Worm (Caenorhabditis elegans) whole organism, L3 larva: ENCODE measurements around the gene T08G5.1.
"Not testable (repeated sequence)": the region's sequence is repeated elsewhere in the genome, so short reads cannot be mapped to it uniquely, and the experiment has no call there.

Source experiments
- R02D3.7 ChIP-seq: fragments of 150-350 bp; optimal IDR thresholded peaks from 2 replicates; lab custom pipeline; 2014; ENCODE audit warnings: missing biosample characterization, missing genetic modification characterization
- ama-1 ChIP-seq: fragments of 150-350 bp; optimal IDR thresholded peaks from 2 replicates; lab custom pipeline; 2018
- ceh-16 ChIP-seq: sonication (generic microtip); optimal IDR thresholded peaks from 2 replicates; lab custom pipeline; 2017; ENCODE audit warnings: missing biosample characterization, missing genetic modification characterization
- ceh-28 ChIP-seq: fragments of 150-350 bp; optimal IDR thresholded peaks from 2 replicates; lab custom pipeline; 2014; ENCODE audit warnings: missing biosample characterization, missing genetic modification reagents, missing genetic modification characterization
- ceh-82 ChIP-seq: fragments of 150-350 bp; optimal IDR thresholded peaks from 2 replicates; lab custom pipeline; 2014; ENCODE audit warnings: missing biosample characterization, missing genetic modification characterization
- ceh-9 ChIP-seq: sonication (generic microtip); optimal IDR thresholded peaks from 2 replicates; lab custom pipeline; 2018; ENCODE audit warnings: missing biosample characterization, missing genetic modification characterization
- egl-27 ChIP-seq: sonication (generic microtip); optimal IDR thresholded peaks from 4 replicates; lab custom pipeline; 2017; ENCODE audit warnings: missing biosample characterization, missing genetic modification reagents, missing genetic modification characterization
- egl-5 ChIP-seq: fragments of 150-350 bp; optimal IDR thresholded peaks from 2 replicates; lab custom pipeline; 2017; ENCODE audit warnings: missing biosample characterization, missing genetic modification reagents, missing genetic modification characterization, inconsistent platforms
- elt-1 ChIP-seq: fragments of 150-350 bp; optimal IDR thresholded peaks from 2 replicates; lab custom pipeline; 2014; ENCODE audit warnings: missing biosample characterization, missing genetic modification characterization
- elt-2 ChIP-seq: sonication (generic microtip); optimal IDR thresholded peaks from 2 replicates; lab custom pipeline; 2016; ENCODE audit warnings: missing genetic modification reagents, mild to moderate bottlenecking, missing genetic modification characterization, missing compliant biosample characterization
- elt-3 ChIP-seq, 3 experiments: fragments of 150-350 bp in 1 of 3; sonication (generic microtip) in 2 of 3; optimal IDR thresholded peaks; 2 replicates in 2 of 3; 4 replicates in 1 of 3; lab custom pipeline; 2014 to 2017; ENCODE audit warnings: missing biosample characterization in 3 of 3, missing genetic modification characterization in 3 of 3
- eor-1 ChIP-seq, 2 experiments: fragments of 150-350 bp; optimal IDR thresholded peaks; 2 replicates each; lab custom pipeline; 2014 to 2018; ENCODE audit warnings: missing biosample characterization in 2 of 2, missing genetic modification characterization in 2 of 2
- fkh-10 ChIP-seq: sonication (generic microtip); optimal IDR thresholded peaks from 2 replicates; lab custom pipeline; 2017; ENCODE audit warnings: missing biosample characterization, missing genetic modification reagents, missing genetic modification characterization
- fkh-2 ChIP-seq: fragments of 150-350 bp; optimal IDR thresholded peaks from 2 replicates; lab custom pipeline; 2014; ENCODE audit warnings: missing biosample characterization, missing genetic modification reagents, missing genetic modification characterization
- fos-1 ChIP-seq: fragments of 150-350 bp; optimal IDR thresholded peaks from 2 replicates; lab custom pipeline; 2014; ENCODE audit warnings: missing biosample characterization, missing genetic modification characterization
- hmg-11 ChIP-seq: sonication (generic microtip); optimal IDR thresholded peaks from 2 replicates; lab custom pipeline; 2016; ENCODE audit warnings: missing genetic modification characterization, missing compliant biosample characterization
- jun-1 ChIP-seq: fragments of 150-350 bp; optimal IDR thresholded peaks from 2 replicates; lab custom pipeline; 2014; ENCODE audit warnings: missing biosample characterization, missing genetic modification reagents, missing genetic modification characterization
- lin-15B ChIP-seq: fragments of 150-350 bp; optimal IDR thresholded peaks from 2 replicates; lab custom pipeline; 2014; ENCODE audit warnings: missing biosample characterization, missing genetic modification characterization
- lin-39 ChIP-seq: fragments of 150-350 bp; optimal IDR thresholded peaks from 2 replicates; lab custom pipeline; 2018; ENCODE audit warnings: missing biosample characterization, missing genetic modification reagents, missing genetic modification characterization
- lsy-12 ChIP-seq: sonication (generic microtip); optimal IDR thresholded peaks from 2 replicates; lab custom pipeline; 2016; ENCODE audit warnings: mild to moderate bottlenecking, missing genetic modification characterization, missing compliant biosample characterization
- mdl-1 ChIP-seq: fragments of 150-350 bp; optimal IDR thresholded peaks from 2 replicates; lab custom pipeline; 2014; ENCODE audit warnings: missing biosample characterization, missing genetic modification characterization
- nfya-1 ChIP-seq: sonication (generic microtip); optimal IDR thresholded peaks from 2 replicates; lab custom pipeline; 2017; ENCODE audit warnings: missing genetic modification characterization, mild to moderate bottlenecking, missing compliant biosample characterization, antibody characterized with exemption, moderate library complexity; ENCODE audit not compliant: insufficient read depth
- nhr-23 ChIP-seq: fragments of 150-350 bp; optimal IDR thresholded peaks from 2 replicates; lab custom pipeline; 2014; ENCODE audit warnings: missing biosample characterization, missing genetic modification reagents, missing genetic modification characterization
- nhr-237 ChIP-seq: fragments of 150-350 bp; optimal IDR thresholded peaks from 2 replicates; lab custom pipeline; 2014; ENCODE audit warnings: missing biosample characterization, missing genetic modification characterization
- nhr-25 ChIP-seq: sonication (generic microtip); optimal IDR thresholded peaks from 2 replicates; lab custom pipeline; 2017; ENCODE audit warnings: missing biosample characterization, missing genetic modification characterization
- nhr-28 ChIP-seq: fragments of 150-350 bp; optimal IDR thresholded peaks from 2 replicates; lab custom pipeline; 2014; ENCODE audit warnings: missing biosample characterization, missing genetic modification characterization
- nhr-43 ChIP-seq: sonication (generic microtip); optimal IDR thresholded peaks from 2 replicates; lab custom pipeline; 2016; ENCODE audit warnings: mild to moderate bottlenecking, missing genetic modification characterization, missing compliant biosample characterization; ENCODE audit not compliant: poor library complexity, severe bottlenecking
- nhr-76 ChIP-seq: fragments of 150-350 bp; sonication (generic microtip); optimal IDR thresholded peaks from 5 replicates; lab custom pipeline; 2014; ENCODE audit warnings: missing biosample characterization, missing genetic modification characterization
- nhr-77 ChIP-seq: fragments of 150-350 bp; optimal IDR thresholded peaks from 2 replicates; lab custom pipeline; 2014; ENCODE audit warnings: missing biosample characterization, missing genetic modification characterization
- pha-4 ChIP-seq: fragments of 150-350 bp; optimal IDR thresholded peaks from 2 replicates; lab custom pipeline; 2014; ENCODE audit warnings: missing biosample characterization, missing genetic modification reagents, missing genetic modification characterization
- pqm-1 ChIP-seq: fragments of 150-350 bp; optimal IDR thresholded peaks from 2 replicates; lab custom pipeline; 2017; ENCODE audit warnings: missing biosample characterization, missing genetic modification characterization, inconsistent platforms
- sea-2 ChIP-seq: fragments of 150-350 bp; sonication (generic microtip); optimal IDR thresholded peaks from 4 replicates; lab custom pipeline; 2014; ENCODE audit warnings: missing biosample characterization, missing genetic modification reagents, missing genetic modification characterization
- skn-1 ChIP-seq: fragments of 150-350 bp; optimal IDR thresholded peaks from 2 replicates; lab custom pipeline; 2014; ENCODE audit warnings: missing biosample characterization, missing genetic modification characterization
- snpc-4 ChIP-seq: fragments of 150-350 bp; optimal IDR thresholded peaks from 2 replicates; lab custom pipeline; 2014; ENCODE audit warnings: missing biosample characterization, missing genetic modification characterization
- tbx-2 ChIP-seq: sonication (generic microtip); optimal IDR thresholded peaks from 2 replicates; lab custom pipeline; 2016; ENCODE audit warnings: mild to moderate bottlenecking, missing genetic modification characterization, missing compliant biosample characterization
- unc-39 ChIP-seq: sonication (generic microtip); optimal IDR thresholded peaks from 4 replicates; lab custom pipeline; 2017; ENCODE audit warnings: missing biosample characterization, missing genetic modification characterization
- unc-62 ChIP-seq: fragments of 150-350 bp; sonication (generic microtip); optimal IDR thresholded peaks from 4 replicates; lab custom pipeline; 2014; ENCODE audit warnings: missing biosample characterization, missing genetic modification reagents, missing genetic modification characterization
- ztf-4 ChIP-seq: fragments of 150-350 bp; optimal IDR thresholded peaks from 2 replicates; lab custom pipeline; 2014; ENCODE audit warnings: missing biosample characterization, missing genetic modification characterization

The T08G5.1 gene

DNA sequence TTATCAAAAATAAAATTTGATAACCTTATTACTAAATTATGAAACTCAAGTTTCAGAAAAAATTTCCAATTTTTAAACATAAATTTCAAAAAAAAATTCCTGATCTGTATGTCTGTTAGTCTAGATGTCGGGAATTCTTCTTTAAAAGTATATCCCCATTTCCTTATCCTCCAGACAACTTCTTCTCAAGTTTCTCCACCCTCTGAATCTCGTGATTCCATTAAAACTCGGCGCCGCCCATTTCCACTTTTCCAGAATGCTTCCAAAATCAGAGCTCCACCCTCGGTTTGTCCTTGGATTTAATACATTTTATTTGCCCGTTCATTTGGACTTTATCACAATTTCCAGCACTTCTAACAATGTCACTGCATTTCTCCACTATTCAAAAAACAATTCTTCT lies 15.1 kb downstream of the T08G5.1 start, which contains the start of gene ins-10:
Gene ins-10 (plus strand): TSS at position 301 of the 400 bp plus-strand sequence.
- TF ChIP-seq ama-1 (lab: Kevin White, UChicago) (no peak), egl-5 (tag; lab: Kevin White, UChicago) (no peak), elt-2 (tag; lab: Kevin White, UChicago) (no peak), elt-1 (tag; lab: Kevin White, UChicago) (no peak), fkh-2 (tag; lab: Kevin White, UChicago) (no peak), nhr-28 (tag; lab: Kevin White, UChicago) (no peak), ceh-9 (tag; lab: Kevin White, UChicago) (no peak), sea-2 (GFP tag; lab: Kevin White, UChicago) (no peak), nhr-76 (tag; lab: Kevin White, UChicago) (no peak), elt-3 (tag; optimal IDR thresholded peaks at IDR 0.05; lab: Kevin White, UChicago) (no peak), nhr-237 (tag; lab: Kevin White, UChicago) (no peak), ceh-16 (tag; lab: Kevin White, UChicago) (no peak), lsy-12 (tag; lab: Kevin White, UChicago) (no peak), fos-1 (tag; lab: Kevin White, UChicago) (no peak)

DNA sequence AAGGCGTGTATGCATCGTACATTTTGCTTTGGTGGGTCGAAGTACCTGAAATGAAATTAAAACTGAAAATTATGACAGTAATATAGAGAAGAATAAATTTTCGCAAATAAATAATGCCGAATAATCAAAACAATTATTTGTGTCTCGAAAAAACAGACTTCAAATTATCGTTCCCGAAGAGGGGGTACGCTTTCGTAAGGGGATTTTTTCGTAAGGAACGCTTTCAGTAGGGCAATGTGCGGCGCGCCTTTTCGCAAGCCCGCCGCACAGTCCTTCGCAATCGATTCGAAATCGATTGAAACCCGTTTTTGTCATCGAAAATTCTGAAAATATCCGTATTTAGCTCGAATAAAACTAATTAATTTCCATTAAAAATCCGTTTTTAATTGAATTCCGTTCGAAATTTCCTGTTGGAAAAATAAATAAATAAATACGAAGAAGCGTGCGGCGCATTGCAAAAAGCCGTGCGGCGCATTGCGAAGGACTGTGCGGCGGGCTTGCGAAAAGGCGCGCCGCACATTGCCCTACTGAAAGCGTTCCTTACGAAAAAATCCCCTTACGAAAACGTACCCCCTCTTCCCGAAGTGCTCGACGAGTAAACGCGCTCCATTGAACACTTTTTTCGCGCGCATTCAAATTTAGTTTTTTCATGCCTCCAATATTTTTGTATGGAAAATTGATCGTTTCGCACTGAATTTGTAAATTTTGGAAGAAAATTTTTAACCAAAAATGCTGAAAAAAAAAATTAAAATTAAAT lies 19.9 kb downstream of the T08G5.1 start, which contains the start of gene vps-39:
Gene vps-39 (minus strand): TSS at position 51 of the 757 bp plus-strand sequence.
- peak; percentile 28 for TF ChIP-seq lin-15B
- TF ChIP-seq hmg-11 (tag; lab: Kevin White, UChicago) = peak; percentile 49
- TF ChIP-seq elt-2 (tag; lab: Kevin White, UChicago) = peak; percentile 24
- peak; percentile 50 for TF ChIP-seq R02D3.7 (tag; lab: Kevin White, UChicago)
- peak; percentile 20 for TF ChIP-seq nhr-43

DNA sequence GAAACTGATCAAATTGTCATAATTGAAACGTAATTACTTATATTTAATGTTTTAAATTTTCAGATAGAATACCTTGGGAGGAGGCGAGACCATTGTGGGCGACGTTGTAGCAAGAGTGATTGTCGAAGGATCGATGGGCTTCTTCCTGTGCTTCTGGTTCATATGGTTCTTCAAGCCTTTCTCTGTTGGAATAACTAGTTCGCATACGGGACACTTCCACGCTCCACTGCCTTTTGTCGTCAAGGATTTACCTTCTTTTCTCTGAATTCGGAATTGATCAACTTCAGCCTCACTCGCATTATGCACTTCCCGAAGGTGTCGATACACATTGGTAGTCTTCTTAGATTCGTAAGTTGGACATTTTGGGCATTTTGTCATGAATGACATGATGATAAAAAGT lies 30.7 kb downstream of the T08G5.1 start, which contains the start of gene F58D12.1:
Gene F58D12.1 (plus strand): TSS at position 301 of the 400 bp plus-strand sequence.
- not testable (repeated sequence) for TF ChIP-seq unc-39; pqm-1; egl-27 (tag; lab: Kevin White, UChicago)

DNA sequence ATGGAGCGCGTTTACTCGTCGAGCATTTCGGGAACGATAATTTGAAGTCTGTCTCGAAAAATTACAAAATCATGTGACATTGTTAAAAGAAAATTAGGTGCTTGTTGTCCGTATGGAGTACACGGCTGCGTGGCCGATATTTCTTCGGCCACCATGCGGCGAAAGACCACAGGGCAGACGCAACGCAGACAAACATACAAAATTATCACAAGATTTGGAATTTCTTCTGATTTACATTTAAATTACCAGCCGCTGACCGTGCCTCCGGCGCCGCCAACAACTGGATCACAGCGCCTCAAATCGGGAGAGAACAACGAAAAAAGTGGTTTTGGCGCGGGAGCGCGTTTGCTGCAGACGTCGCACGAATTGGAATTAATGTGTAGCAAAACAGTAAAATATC lies 36.5 kb downstream of the T08G5.1 start:
- peak; percentile 18 for TF ChIP-seq skn-1
- peak; percentile 10 for TF ChIP-seq nhr-76 (tag; lab: Kevin White, UChicago)
- peak; percentile 16 for TF ChIP-seq egl-27 (tag; lab: Kevin White, UChicago)
- TF ChIP-seq pha-4 (tag; lab: Kevin White, UChicago) = peak; percentile 77
- TF ChIP-seq nhr-23 (tag; lab: Kevin White, UChicago) = peak; percentile 97
- TF ChIP-seq fkh-10 = peak; percentile 50
- peak; percentile 39 for TF ChIP-seq unc-62
- TF ChIP-seq nhr-25 (tag; lab: Kevin White, UChicago) = peak; percentile 96
- peak; percentile 94 for TF ChIP-seq lsy-12 (tag; lab: Kevin White, UChicago)
- peak; percentile 52 for TF ChIP-seq elt-1 (tag; lab: Kevin White, UChicago)
- peak; percentile 90 for TF ChIP-seq tbx-2 (tag; lab: Kevin White, UChicago)
- peak; percentile 77 for TF ChIP-seq elt-2 (tag; lab: Kevin White, UChicago)
- TF ChIP-seq ceh-28 = peak; percentile 86
- peak; percentile 65 for TF ChIP-seq pqm-1
- TF ChIP-seq lin-15B = peak; percentile 82
- peak; percentile 94 for TF ChIP-seq lin-39
- TF ChIP-seq nhr-28 (tag; lab: Kevin White, UChicago) = peak; percentile 41
- TF ChIP-seq eor-1 (tag; optimal IDR thresholded peaks at IDR 0.05; lab: Kevin White, UChicago) = peak in 1 of 2 experiments; percentile 23
- TF ChIP-seq jun-1 (tag; lab: Kevin White, UChicago) = peak; percentile 87
- peak; percentile 98 for TF ChIP-seq nhr-43
- peak; percentile 28 for TF ChIP-seq ztf-4
- TF ChIP-seq snpc-4 (tag; lab: Kevin White, UChicago) = peak; percentile 93
- TF ChIP-seq ceh-82 = peak; percentile 75
- TF ChIP-seq nhr-77 (tag; lab: Kevin White, UChicago) = peak; percentile 39
- TF ChIP-seq mdl-1 (tag; lab: Kevin White, UChicago) = peak; percentile 25
- TF ChIP-seq R02D3.7 (tag; lab: Kevin White, UChicago) = peak; percentile 80
- peak; percentile 87 for TF ChIP-seq nfya-1 (tag; lab: Kevin White, UChicago)
- peak; percentile 35 for TF ChIP-seq egl-5 (tag; lab: Kevin White, UChicago)
